Worm (Caenorhabditis elegans) whole organism, late embryonic: Measurements from ENCODE around the gene W06G6.11.

Experiments
- C38D4.7 ChIP-seq: fragments of 200-800 bp; sonication (Bioruptor generic); optimal IDR thresholded peaks from 2 replicates; lab custom pipeline; 2018; ENCODE audit warnings: mild to moderate bottlenecking, missing genetic modification characterization, moderate library complexity, missing compliant biosample characterization
- F13H6.1 ChIP-seq: sonication (generic microtip); optimal IDR thresholded peaks from 2 replicates; lab custom pipeline; 2016; ENCODE audit warnings: missing genetic modification characterization, missing compliant biosample characterization
- K09A11.1 ChIP-seq: sonication (generic microtip); optimal IDR thresholded peaks from 2 replicates; lab custom pipeline; 2017; ENCODE audit warnings: antibody characterized with exemption, mild to moderate bottlenecking, missing genetic modification characterization, missing compliant biosample characterization; ENCODE audit not compliant: insufficient read depth
- Y22D7AL.16 ChIP-seq: sonication (generic microtip); optimal IDR thresholded peaks from 2 replicates; lab custom pipeline; 2016; ENCODE audit warnings: missing genetic modification characterization, missing compliant biosample characterization
- ceh-14 ChIP-seq: sonication (generic microtip); optimal IDR thresholded peaks from 2 replicates; lab custom pipeline; 2016; ENCODE audit warnings: missing genotype, missing genetic modification characterization, missing compliant biosample characterization
- ceh-19 ChIP-seq: fragments of 200-800 bp; sonication (Bioruptor generic); optimal IDR thresholded peaks from 2 replicates; lab custom pipeline; 2018; ENCODE audit warnings: mild to moderate bottlenecking, missing genetic modification characterization, missing compliant biosample characterization
- ceh-22 ChIP-seq: sonication (generic microtip); optimal IDR thresholded peaks from 2 replicates; lab custom pipeline; 2017; ENCODE audit warnings: missing biosample characterization, missing genetic modification characterization
- ceh-24 ChIP-seq: sonication (generic microtip); optimal IDR thresholded peaks from 2 replicates; lab custom pipeline; 2016; ENCODE audit warnings: mild to moderate bottlenecking, missing genetic modification characterization, missing compliant biosample characterization
- ceh-31 ChIP-seq: sonication (generic microtip); optimal IDR thresholded peaks from 2 replicates; lab custom pipeline; 2016; ENCODE audit warnings: missing genetic modification characterization, missing compliant biosample characterization
- ceh-34 ChIP-seq: sonication (generic microtip); optimal IDR thresholded peaks from 2 replicates; lab custom pipeline; 2016; ENCODE audit warnings: mild to moderate bottlenecking, missing genetic modification characterization, missing compliant biosample characterization
- ceh-45 ChIP-seq: fragments of 200-800 bp; sonication (Bioruptor generic); IDR thresholded peaks from 2 replicates; pipeline ENCODE4 v1.3.6; 2022; ENCODE audit warnings: missing genetic modification reagents, missing genetic modification characterization, missing compliant biosample characterization
- ceh-6 ChIP-seq: fragments of 200-800 bp; sonication (Bioruptor generic); optimal IDR thresholded peaks from 2 replicates; lab custom pipeline; 2018; ENCODE audit warnings: mild to moderate bottlenecking, missing genetic modification characterization, missing compliant biosample characterization
- ceh-9 ChIP-seq: sonication (generic microtip); optimal IDR thresholded peaks from 2 replicates; lab custom pipeline; 2016; ENCODE audit warnings: mild to moderate bottlenecking, missing genetic modification characterization, inconsistent platforms, missing compliant biosample characterization
- dmd-4 ChIP-seq: sonication (generic microtip); optimal IDR thresholded peaks from 2 replicates; lab custom pipeline; 2016; ENCODE audit warnings: borderline replicate concordance, missing genetic modification characterization, missing compliant biosample characterization
- elt-2 ChIP-seq: sonication (generic microtip); optimal IDR thresholded peaks from 2 replicates; lab custom pipeline; 2016; ENCODE audit warnings: missing genetic modification reagents, missing genetic modification characterization, missing compliant biosample characterization
- elt-4 ChIP-seq: sonication (generic microtip); optimal IDR thresholded peaks from 2 replicates; lab custom pipeline; 2016; ENCODE audit warnings: missing genetic modification characterization, missing compliant biosample characterization
- ets-4 ChIP-seq: sonication (generic microtip); optimal IDR thresholded peaks from 2 replicates; lab custom pipeline; 2016; ENCODE audit warnings: missing genetic modification characterization, missing compliant biosample characterization
- eyg-1 ChIP-seq: sonication (generic microtip); optimal IDR thresholded peaks from 2 replicates; lab custom pipeline; 2016; ENCODE audit warnings: missing genotype, missing genetic modification characterization, missing compliant biosample characterization
- fax-1 ChIP-seq: sonication (generic microtip); optimal IDR thresholded peaks from 2 replicates; lab custom pipeline; 2016; ENCODE audit warnings: missing genotype, missing genetic modification characterization, missing compliant biosample characterization
- fkh-10 ChIP-seq: fragments of 150-350 bp; optimal IDR thresholded peaks from 2 replicates; lab custom pipeline; 2014; ENCODE audit warnings: missing biosample characterization, missing genetic modification reagents, missing genetic modification characterization
- fkh-6 ChIP-seq: sonication (generic microtip); optimal IDR thresholded peaks from 2 replicates; lab custom pipeline; 2016; ENCODE audit warnings: missing genetic modification characterization, missing compliant biosample characterization
- gmeb-2 ChIP-seq: sonication (generic microtip); optimal IDR thresholded peaks from 2 replicates; lab custom pipeline; 2016; ENCODE audit warnings: missing genetic modification characterization, inconsistent platforms, missing compliant biosample characterization
- hlh-13 ChIP-seq: fragments of 200-800 bp; sonication (Bioruptor generic); optimal IDR thresholded peaks from 2 replicates; lab custom pipeline; 2018; ENCODE audit warnings: mild to moderate bottlenecking, missing genetic modification characterization, missing compliant biosample characterization
- hlh-15 ChIP-seq: sonication (generic microtip); optimal IDR thresholded peaks from 2 replicates; lab custom pipeline; 2016; ENCODE audit warnings: missing genetic modification characterization, missing compliant biosample characterization
- hlh-30 ChIP-seq: sonication (generic microtip); optimal IDR thresholded peaks from 2 replicates; lab custom pipeline; 2017; ENCODE audit warnings: antibody characterized with exemption, missing genetic modification characterization, missing compliant biosample characterization; ENCODE audit not compliant: insufficient read depth
- hlh-6 ChIP-seq: sonication (generic microtip); optimal IDR thresholded peaks from 2 replicates; lab custom pipeline; 2016; ENCODE audit warnings: missing genotype, missing genetic modification characterization, missing compliant biosample characterization
- lim-6 ChIP-seq: sonication (generic microtip); optimal IDR thresholded peaks from 2 replicates; lab custom pipeline; 2016; ENCODE audit warnings: missing genetic modification characterization, missing compliant biosample characterization
- madf-2 ChIP-seq: sonication (generic microtip); optimal IDR thresholded peaks from 2 replicates; lab custom pipeline; 2017; ENCODE audit warnings: missing genetic modification characterization, missing compliant biosample characterization
- nfya-1 ChIP-seq: sonication (generic microtip); optimal IDR thresholded peaks from 2 replicates; lab custom pipeline; 2017; ENCODE audit warnings: missing genetic modification characterization, mild to moderate bottlenecking, missing compliant biosample characterization, antibody characterized with exemption, moderate library complexity
- odd-2 ChIP-seq: sonication (generic microtip); optimal IDR thresholded peaks from 2 replicates; lab custom pipeline; 2017; ENCODE audit warnings: antibody characterized with exemption, mild to moderate bottlenecking, missing genetic modification characterization, missing compliant biosample characterization
- pax-1 ChIP-seq: fragments of 150-350 bp; optimal IDR thresholded peaks from 2 replicates; lab custom pipeline; 2014; ENCODE audit warnings: missing biosample characterization, missing genetic modification characterization
- pha-4 ChIP-seq: fragments of 150-350 bp; optimal IDR thresholded peaks from 2 replicates; lab custom pipeline; 2018; ENCODE audit warnings: missing biosample characterization, missing genetic modification reagents, missing genetic modification characterization
- pqm-1 ChIP-seq: sonication (generic microtip); optimal IDR thresholded peaks from 2 replicates; lab custom pipeline; 2016; ENCODE audit warnings: missing genetic modification characterization, missing compliant biosample characterization
- pros-1 ChIP-seq: fragments of 150-350 bp; optimal IDR thresholded peaks from 2 replicates; lab custom pipeline; 2014; ENCODE audit warnings: missing biosample characterization, missing genetic modification reagents, missing genetic modification characterization
- rnt-1 ChIP-seq: sonication (generic microtip); optimal IDR thresholded peaks from 2 replicates; lab custom pipeline; 2016; ENCODE audit warnings: missing genetic modification characterization, missing compliant biosample characterization
- sdc-2 ChIP-seq: sonication (generic microtip); optimal IDR thresholded peaks from 2 replicates; lab custom pipeline; 2016; ENCODE audit warnings: missing genotype, missing genetic modification characterization, missing compliant biosample characterization
- sox-2 ChIP-seq: fragments of 200-800 bp; sonication (Bioruptor generic); IDR thresholded peaks from 2 replicates; pipeline ENCODE4 v1.3.6; 2022; ENCODE audit warnings: missing genetic modification reagents, missing genetic modification characterization, missing compliant biosample characterization
- tbx-2 ChIP-seq: sonication (generic microtip); optimal IDR thresholded peaks from 2 replicates; lab custom pipeline; 2016; ENCODE audit warnings: missing genetic modification characterization, missing compliant biosample characterization
- unc-55 ChIP-seq: sonication (generic microtip); optimal IDR thresholded peaks from 2 replicates; lab custom pipeline; 2017; ENCODE audit warnings: missing biosample characterization, missing genetic modification reagents, missing genetic modification characterization
- ztf-16 ChIP-seq: sonication (generic microtip); optimal IDR thresholded peaks from 2 replicates; lab custom pipeline; 2017; ENCODE audit warnings: missing genetic modification characterization, missing compliant biosample characterization

W06G6.11 gene

ce11 chrV:16672198-16672597 is 23.1 kb upstream of the W06G6.11 start, which contains the start of gene F14F8.8:
F14F8.8 (minus strand) TSS chrV:16672298.
- no peak for TF ChIP-seq hlh-30 (tag; lab: Kevin White, UChicago)
- TF ChIP-seq dmd-4 (tag; lab: Kevin White, UChicago) = no peak
- no peak for TF ChIP-seq madf-2 (tag; lab: Kevin White, UChicago)
- TF ChIP-seq eyg-1 = no peak
- TF ChIP-seq ets-4 (tag; lab: Kevin White, UChicago) = no peak
- no peak for TF ChIP-seq hlh-13 (GFP tag; lab: Kevin White, UChicago)
- TF ChIP-seq ztf-16 (tag; lab: Kevin White, UChicago) = no peak
- TF ChIP-seq elt-2 (tag; lab: Kevin White, UChicago) = no peak
- no peak for TF ChIP-seq fax-1

- no peak for TF ChIP-seq gmeb-2 (tag; lab: Kevin White, UChicago)
- no peak for TF ChIP-seq eyg-1
- no peak for TF ChIP-seq ceh-19 (GFP tag; lab: Kevin White, UChicago)
- no peak for TF ChIP-seq madf-2 (tag; lab: Kevin White, UChicago)
- no peak for TF ChIP-seq odd-2 (tag; lab: Kevin White, UChicago)
- no peak for TF ChIP-seq elt-2 (tag; lab: Kevin White, UChicago)
- TF ChIP-seq pros-1 (tag; lab: Kevin White, UChicago) = no peak
- no peak for TF ChIP-seq rnt-1 (tag; lab: Kevin White, UChicago)
- TF ChIP-seq pha-4 (tag; lab: Kevin White, UChicago) = no peak
- TF ChIP-seq sox-2 (GFP tag; lab: Robert Waterston, UW) = no peak
- TF ChIP-seq hlh-13 (GFP tag; lab: Kevin White, UChicago) = no peak
Measured at ce11 chrV:16671190-16671589, 22.1 kb upstream of the W06G6.11 start, which contains the start of gene str-61. str-61 (minus strand) TSS chrV:16671290.

- TF ChIP-seq tbx-2 (tag; lab: Kevin White, UChicago) = no peak
- TF ChIP-seq K09A11.1 (tag; lab: Kevin White, UChicago) = no peak
- TF ChIP-seq sdc-2 = no peak
- TF ChIP-seq dmd-4 (tag; lab: Kevin White, UChicago) = no peak
- no peak for TF ChIP-seq odd-2 (tag; lab: Kevin White, UChicago)
- no peak for TF ChIP-seq pqm-1 (tag; lab: Kevin White, UChicago)
- TF ChIP-seq F13H6.1 (tag; lab: Kevin White, UChicago) = no peak
- no peak for TF ChIP-seq ceh-9 (tag; lab: Kevin White, UChicago)
- no peak for TF ChIP-seq ceh-24 (tag; lab: Kevin White, UChicago)
- TF ChIP-seq hlh-6 (tag; lab: Kevin White, UChicago) = no peak
- TF ChIP-seq ceh-45 = no peak
- no peak for TF ChIP-seq ceh-34 (tag; lab: Kevin White, UChicago)
Measured at ce11 chrV:16668473-16668872, 19.4 kb upstream of the W06G6.11 start, which contains the start of gene F14F8.9. F14F8.9 (minus strand) TSS chrV:16668573.

ce11 chrV:16666647-16667046 is 17.5 kb upstream of the W06G6.11 start, which contains the start of gene F14F8.14:
F14F8.14 (minus strand) TSS chrV:16666747.
- TF ChIP-seq lim-6 (tag; lab: Kevin White, UChicago) = no peak
- TF ChIP-seq ceh-14 (tag; lab: Kevin White, UChicago) = no peak
- no peak for TF ChIP-seq fkh-10 (GFP tag; lab: Kevin White, UChicago)
- no peak for TF ChIP-seq C38D4.7
- no peak for TF ChIP-seq ceh-22 (tag; lab: Kevin White, UChicago)
- TF ChIP-seq F13H6.1 (tag; lab: Kevin White, UChicago) = no peak
- no peak for TF ChIP-seq pax-1
- no peak for TF ChIP-seq unc-55 (GFP tag; lab: Kevin White, UChicago)
- no peak for TF ChIP-seq ceh-34 (tag; lab: Kevin White, UChicago)
- no peak for TF ChIP-seq elt-4 (tag; lab: Kevin White, UChicago)
- no peak for TF ChIP-seq Y22D7AL.16
- no peak for TF ChIP-seq fkh-6 (tag; lab: Kevin White, UChicago)
- TF ChIP-seq ceh-19 (GFP tag; lab: Kevin White, UChicago) = no peak
- TF ChIP-seq hlh-15 (tag; lab: Kevin White, UChicago) = no peak
- TF ChIP-seq pha-4 (tag; lab: Kevin White, UChicago) = no peak
- TF ChIP-seq ceh-31 (tag; lab: Kevin White, UChicago) = no peak
- no peak for TF ChIP-seq hlh-13 (GFP tag; lab: Kevin White, UChicago)
- TF ChIP-seq ceh-6 (GFP tag; lab: Kevin White, UChicago) = no peak
- TF ChIP-seq nfya-1 (tag; lab: Kevin White, UChicago) = no peak
- TF ChIP-seq elt-2 (tag; lab: Kevin White, UChicago) = no peak
